Worm (Caenorhabditis elegans): Measurements from ENCODE around the gene mpz-5.
A peak's percentile ranks its signal among the peaks of the same experiment; 100 is the strongest.

mpz-5 gene

ce11 chrIV:10368326-10368725, 5.3 kb downstream of the mpz-5 start, which contains the start of gene iars-1:
Gene iars-1, plus strand, starts transcription at chrIV:10368601.
- TF ChIP-seq pqm-1 (tag; optimal IDR thresholded peaks at IDR 0.05) (no peak), nfya-1 (tag; optimal IDR thresholded peaks at IDR 0.05; ENCODE audit: insufficient read depth) (no peak), mdl-1 (tag; optimal IDR thresholded peaks at IDR 0.05) (no peak), daf-12 (tag; optimal IDR thresholded peaks at IDR 0.05) (no peak), nhr-43 (tag; optimal IDR thresholded peaks at IDR 0.05; ENCODE audit: poor library complexity, severe bottlenecking) (no peak), fkh-10 (GFP tag; optimal IDR thresholded peaks at IDR 0.05) (no peak), eor-1 (tag; optimal IDR thresholded peaks at IDR 0.05) (no peak), ceh-82 (tag; optimal IDR thresholded peaks at IDR 0.05) (no peak), ama-1 (optimal IDR thresholded peaks at IDR 0.05) (no peak)

ce11 chrIV:10367740-10368246, 5.8 kb downstream of the mpz-5 start, which contains the start of gene pges-2:
Gene pges-2, minus strand, starts transcription at chrIV:10367790.
- TF ChIP-seq snpc-4 (tag; optimal IDR thresholded peaks at IDR 0.05) = peak; percentile 3
- TF ChIP-seq hmg-11 (tag; optimal IDR thresholded peaks at IDR 0.05) = peak; percentile 42
- no peak for TF ChIP-seq egl-27 (tag; optimal IDR thresholded peaks at IDR 0.05)
- no peak for TF ChIP-seq sea-2 (GFP tag; optimal IDR thresholded peaks at IDR 0.05)
- TF ChIP-seq ceh-16 (tag; optimal IDR thresholded peaks at IDR 0.05) = no peak
- TF ChIP-seq lin-15B (tag; optimal IDR thresholded peaks at IDR 0.05) = peak; percentile 40
- no peak for TF ChIP-seq fos-1 (tag; optimal IDR thresholded peaks at IDR 0.05)
- TF ChIP-seq pha-4 (tag; optimal IDR thresholded peaks at IDR 0.05) = peak; percentile 36
- TF ChIP-seq elt-3 (tag; optimal IDR thresholded peaks at IDR 0.05) = no peak
- TF ChIP-seq nhr-237 (tag; optimal IDR thresholded peaks at IDR 0.05) = no peak
- peak; percentile 43 for TF ChIP-seq nfya-1 (tag; optimal IDR thresholded peaks at IDR 0.05; ENCODE audit: insufficient read depth)
- no peak for TF ChIP-seq ceh-82 (tag; optimal IDR thresholded peaks at IDR 0.05)
- peak; percentile 35 for TF ChIP-seq pqm-1 (tag; optimal IDR thresholded peaks at IDR 0.05)

- TF ChIP-seq ceh-28 (tag; optimal IDR thresholded peaks at IDR 0.05) (peak; percentile 31), lin-39 (tag; optimal IDR thresholded peaks at IDR 0.05) (peak; percentile 27), egl-27 (tag; optimal IDR thresholded peaks at IDR 0.05) (no peak), nfya-1 (tag; optimal IDR thresholded peaks at IDR 0.05; ENCODE audit: insufficient read depth) (peak; percentile 26), fkh-2 (tag; optimal IDR thresholded peaks at IDR 0.05) (no peak), fos-1 (tag; optimal IDR thresholded peaks at IDR 0.05) (no peak), ama-1 (optimal IDR thresholded peaks at IDR 0.05) (peak; percentile 59), nhr-25 (tag; optimal IDR thresholded peaks at IDR 0.05) (peak; percentile 9), egl-5 (tag; optimal IDR thresholded peaks at IDR 0.05) (no peak), jun-1 (tag; optimal IDR thresholded peaks at IDR 0.05) (peak; percentile 2), lin-15B (tag; optimal IDR thresholded peaks at IDR 0.05) (peak; percentile 58), snpc-4 (tag; optimal IDR thresholded peaks at IDR 0.05) (peak; percentile 33), nhr-43 (tag; optimal IDR thresholded peaks at IDR 0.05; ENCODE audit: poor library complexity, severe bottlenecking) (peak; percentile 13), ztf-4 (tag; optimal IDR thresholded peaks at IDR 0.05) (no peak), pha-4 (tag; optimal IDR thresholded peaks at IDR 0.05) (peak; percentile 47), nhr-11 (tag; optimal IDR thresholded peaks at IDR 0.05) (no peak), ztf-11 (tag; optimal IDR thresholded peaks at IDR 0.05) (no peak), hmg-11 (tag; optimal IDR thresholded peaks at IDR 0.05) (no peak), lsy-12 (tag; optimal IDR thresholded peaks at IDR 0.05) (peak; percentile 54), elt-2 (tag; optimal IDR thresholded peaks at IDR 0.05) (peak; percentile 32), elt-1 (tag; optimal IDR thresholded peaks at IDR 0.05) (no peak), nhr-23 (tag; optimal IDR thresholded peaks at IDR 0.05) (peak; percentile 55), nhr-28 (tag; optimal IDR thresholded peaks at IDR 0.05) (no peak)
Measured at ce11 chrIV:10366018-10366417, 7.6 kb downstream of the mpz-5 start, which contains the start of gene sir-2.1. Gene sir-2.1, minus strand, starts transcription at chrIV:10366229.

DNA sequence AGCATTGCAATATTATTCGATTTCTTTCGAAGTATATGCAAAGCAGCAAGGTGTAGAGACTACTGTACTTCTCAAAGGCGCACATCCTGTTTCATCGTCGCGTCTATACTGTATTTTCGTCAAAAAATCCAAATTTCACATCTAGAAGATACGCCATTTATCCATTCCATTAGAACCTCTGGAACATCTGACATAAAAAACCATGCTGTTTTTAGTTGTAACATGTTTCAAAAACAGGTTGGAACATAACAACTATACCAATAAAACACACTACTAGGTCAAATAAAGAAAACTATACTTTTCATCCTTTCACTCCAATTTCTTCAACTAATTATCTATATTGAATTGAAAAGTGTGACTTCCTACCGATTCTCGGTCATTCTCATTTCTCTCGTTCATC, 13.3 kb downstream of the mpz-5 start, which contains the start of gene ugt-59:
TSS of gene ugt-59 (plus strand) at position 301 of the 400 bp plus-strand sequence.
- no peak for TF ChIP-seq nhr-76 (tag; optimal IDR thresholded peaks at IDR 0.05)
- no peak for TF ChIP-seq zag-1 (tag; optimal IDR thresholded peaks at IDR 0.05)
- TF ChIP-seq elt-2 (tag; optimal IDR thresholded peaks at IDR 0.05) = no peak
- no peak for TF ChIP-seq hmg-11 (tag; optimal IDR thresholded peaks at IDR 0.05)
- no peak for TF ChIP-seq nhr-237 (tag; optimal IDR thresholded peaks at IDR 0.05)
- no peak for TF ChIP-seq nhr-43 (tag; optimal IDR thresholded peaks at IDR 0.05; ENCODE audit: poor library complexity, severe bottlenecking)
- TF ChIP-seq ceh-9 (tag; optimal IDR thresholded peaks at IDR 0.05) = no peak
- TF ChIP-seq mml-1 (tag; optimal IDR thresholded peaks at IDR 0.05) = no peak
- TF ChIP-seq lin-15B (tag; optimal IDR thresholded peaks at IDR 0.05) = no peak
- TF ChIP-seq eor-1 (tag; optimal IDR thresholded peaks at IDR 0.05) = no peak
- no peak for TF ChIP-seq ztf-4 (tag; optimal IDR thresholded peaks at IDR 0.05)
